Worm (Caenorhabditis elegans): ENCODE measurements around the gene T21B10.3.

ce11 chrII:8964049-8964448 is 29.9 kb downstream of the T21B10.3 start, which contains the start of gene sftd-3:
- no peak for TF ChIP-seq tab-1 (GFP tag; IDR thresholded peaks at IDR 0.05)
- no peak for TF ChIP-seq T22C8.4 (GFP tag; IDR thresholded peaks at IDR 0.05)
- TF ChIP-seq flt-1 (GFP tag; IDR thresholded peaks at IDR 0.05): no peak
- no peak for TF ChIP-seq ztf-23 (GFP tag; IDR thresholded peaks at IDR 0.05)
- TF ChIP-seq ztf-29 (GFP tag; IDR thresholded peaks at IDR 0.05): no peak
- no peak for TF ChIP-seq cog-1 (tag; optimal IDR thresholded peaks at IDR 0.05)
- TF ChIP-seq ref-1 (GFP tag; conservative IDR thresholded peaks at IDR 0.05): no peak
- TF ChIP-seq klf-2 (GFP tag; conservative IDR thresholded peaks at IDR 0.05): no peak
- TF ChIP-seq med-1 (GFP tag; optimal IDR thresholded peaks at IDR 0.05; ENCODE audit: insufficient read depth): no peak

All from whole organism, midembryonic.